Worm (Caenorhabditis elegans) whole organism, L1 larva: Measurements from ENCODE around the gene dct-1.

Source experiments
- C04F5.9 ChIP-seq: sonication (generic microtip); optimal IDR thresholded peaks from 2 replicates; lab custom pipeline; 2016; ENCODE audit warnings: missing genetic modification characterization, missing compliant biosample characterization
- C16A3.4 ChIP-seq: fragments of 150-350 bp; optimal IDR thresholded peaks from 2 replicates; lab custom pipeline; 2014; ENCODE audit warnings: missing biosample characterization, missing genetic modification characterization
- C34B4.2 ChIP-seq: sonication (generic microtip); optimal IDR thresholded peaks from 2 replicates; lab custom pipeline; 2017; ENCODE audit warnings: mild to moderate bottlenecking, missing genetic modification characterization, missing compliant biosample characterization
- F16B12.6 ChIP-seq: fragments of 150-350 bp; optimal IDR thresholded peaks from 2 replicates; lab custom pipeline; 2014; ENCODE audit warnings: missing biosample characterization, missing genetic modification characterization
- Y116A8C.19 ChIP-seq: sonication (generic microtip); optimal IDR thresholded peaks from 2 replicates; lab custom pipeline; 2016; ENCODE audit warnings: missing compliant biosample characterization, missing genetic modification characterization, borderline replicate concordance
- aha-1 ChIP-seq: fragments of 150-350 bp; optimal IDR thresholded peaks from 2 replicates; lab custom pipeline; 2014; ENCODE audit warnings: missing biosample characterization, missing genetic modification characterization
- ama-1 ChIP-seq: fragments of 150-350 bp; optimal IDR thresholded peaks from 2 replicates; lab custom pipeline; 2014
- ceh-63 ChIP-seq: fragments of 200-800 bp; sonication (Bioruptor generic); optimal IDR thresholded peaks from 2 replicates; lab custom pipeline; 2018; ENCODE audit warnings: mild to moderate bottlenecking, missing genetic modification characterization, missing compliant biosample characterization
- ces-1 ChIP-seq: fragments of 150-350 bp; optimal IDR thresholded peaks from 2 replicates; lab custom pipeline; 2014; ENCODE audit warnings: missing biosample characterization, missing genetic modification reagents, missing genetic modification characterization
- dpl-1 ChIP-seq, 3 experiments: fragments of 150-350 bp in 2 of 3; sonication (generic microtip) in 1 of 3; optimal IDR thresholded peaks; 2 replicates each; lab custom pipeline; 2014 to 2017; ENCODE audit warnings: missing biosample characterization in 3 of 3, missing genetic modification characterization in 3 of 3, missing genetic modification reagents in 3 of 3
- efl-1 ChIP-seq, 4 experiments: fragments of 150-350 bp; optimal IDR thresholded peaks in 3 of 4; peaks in 1 of 4; 1 replicate in 1 of 4; 2 replicates in 3 of 4; lab custom pipeline; 2014; ENCODE audit warnings: missing biosample characterization in 2 of 4, missing genetic modification characterization in 2 of 4, missing genetic modification reagents in 2 of 4
- efl-3 ChIP-seq: fragments of 200-800 bp; sonication (Bioruptor generic); optimal IDR thresholded peaks from 2 replicates; lab custom pipeline; 2018; ENCODE audit warnings: mild to moderate bottlenecking, missing genetic modification characterization, missing compliant biosample characterization
- egl-13 ChIP-seq: sonication (generic microtip); optimal IDR thresholded peaks from 2 replicates; lab custom pipeline; 2016; ENCODE audit warnings: missing genotype, missing genetic modification reagents, missing genetic modification characterization, missing compliant biosample characterization
- ets-5 ChIP-seq: fragments of 200-800 bp; sonication (Bioruptor generic); IDR thresholded peaks from 2 replicates; pipeline ENCODE4 v1.3.6; 2022; ENCODE audit warnings: missing genetic modification characterization, missing compliant biosample characterization
- fkh-4 ChIP-seq: sonication (generic microtip); optimal IDR thresholded peaks from 2 replicates; lab custom pipeline; 2016; ENCODE audit warnings: missing compliant biosample characterization, missing genetic modification characterization, borderline replicate concordance
- fos-1 ChIP-seq: fragments of 150-350 bp; optimal IDR thresholded peaks from 2 replicates; lab custom pipeline; 2014; ENCODE audit warnings: missing biosample characterization, missing genetic modification characterization
- grh-1 ChIP-seq: fragments of 200-800 bp; sonication (Bioruptor generic); IDR thresholded peaks from 2 replicates; pipeline ENCODE4 v1.3.6; 2022; ENCODE audit warnings: missing genetic modification reagents, missing genetic modification characterization, missing compliant biosample characterization
- hlh-17 ChIP-seq: fragments of 200-800 bp; sonication (Bioruptor generic); optimal IDR thresholded peaks from 2 replicates; lab custom pipeline; 2018; ENCODE audit warnings: missing genetic modification characterization, mild to moderate bottlenecking, missing compliant biosample characterization, moderate library complexity, borderline replicate concordance
- hlh-4 ChIP-seq: sonication (generic microtip); optimal IDR thresholded peaks from 2 replicates; lab custom pipeline; 2016; ENCODE audit warnings: mild to moderate bottlenecking, missing genetic modification characterization, missing compliant biosample characterization
- irx-1 ChIP-seq: sonication (generic microtip); optimal IDR thresholded peaks from 2 replicates; lab custom pipeline; 2016; ENCODE audit warnings: missing genetic modification characterization, missing compliant biosample characterization
- jun-1 ChIP-seq: fragments of 150-350 bp; optimal IDR thresholded peaks from 2 replicates; lab custom pipeline; 2014; ENCODE audit warnings: missing biosample characterization, missing genetic modification reagents, missing genetic modification characterization
- lin-14 ChIP-seq: fragments of 200-800 bp; sonication (Bioruptor generic); optimal IDR thresholded peaks from 2 replicates; lab custom pipeline; 2018; ENCODE audit warnings: mild to moderate bottlenecking, missing genetic modification characterization, moderate library complexity, missing compliant biosample characterization
- lin-15B ChIP-seq: fragments of 150-350 bp; sonication (generic microtip); optimal IDR thresholded peaks from 3 replicates; lab custom pipeline; 2014; ENCODE audit warnings: missing biosample characterization, missing genetic modification characterization
- lir-3 ChIP-seq: sonication (generic microtip); optimal IDR thresholded peaks from 2 replicates; lab custom pipeline; 2016; ENCODE audit warnings: mild to moderate bottlenecking, missing genetic modification characterization, moderate library complexity, missing compliant biosample characterization; ENCODE audit not compliant: poor library complexity
- lsy-2 ChIP-seq, 2 experiments: fragments of 150-350 bp; optimal IDR thresholded peaks; 2 replicates each; lab custom pipeline; 2014; ENCODE audit warnings: missing biosample characterization in 2 of 2, missing genetic modification characterization in 2 of 2
- mab-9 ChIP-seq: fragments of 200-800 bp; sonication (Bioruptor generic); IDR thresholded peaks from 2 replicates; pipeline ENCODE4 v1.3.6; 2022; ENCODE audit warnings: missing genetic modification reagents, missing genetic modification characterization, missing compliant biosample characterization
- mdl-1 ChIP-seq, 2 experiments: fragments of 150-350 bp; optimal IDR thresholded peaks; 2 replicates each; lab custom pipeline; 2014 to 2017; ENCODE audit warnings: missing biosample characterization in 2 of 2, missing genetic modification characterization in 2 of 2, inconsistent platforms in 1 of 2
- mef-2 ChIP-seq: fragments of 150-350 bp; optimal IDR thresholded peaks from 2 replicates; lab custom pipeline; 2014; ENCODE audit warnings: missing biosample characterization, missing genetic modification characterization
- nhr-237 ChIP-seq: fragments of 150-350 bp; optimal IDR thresholded peaks from 2 replicates; lab custom pipeline; 2014; ENCODE audit warnings: missing biosample characterization, missing genetic modification characterization
- nhr-47 ChIP-seq: sonication (generic microtip); optimal IDR thresholded peaks from 2 replicates; lab custom pipeline; 2016; ENCODE audit warnings: mild to moderate bottlenecking, missing genetic modification characterization, moderate library complexity, missing compliant biosample characterization
- nhr-76 ChIP-seq: sonication (generic microtip); optimal IDR thresholded peaks from 2 replicates; lab custom pipeline; 2017; ENCODE audit warnings: missing biosample characterization, missing genetic modification characterization
- nhr-85 ChIP-seq: sonication (generic microtip); peaks from one replicate; lab custom pipeline; 2016; ENCODE audit warnings: missing genetic modification characterization, inconsistent platforms, missing compliant biosample characterization
- nhr-90 ChIP-seq: sonication (generic microtip); optimal IDR thresholded peaks from 2 replicates; lab custom pipeline; 2016; ENCODE audit warnings: mild to moderate bottlenecking, missing genetic modification characterization, missing compliant biosample characterization; ENCODE audit not compliant: poor library complexity
- pag-3 ChIP-seq: sonication (generic microtip); optimal IDR thresholded peaks from 2 replicates; lab custom pipeline; 2017; ENCODE audit warnings: missing genetic modification characterization, mild to moderate bottlenecking, missing compliant biosample characterization, antibody characterized with exemption, borderline replicate concordance; ENCODE audit not compliant: insufficient read depth
- pax-3 ChIP-seq: fragments of 200-800 bp; sonication (Bioruptor generic); optimal IDR thresholded peaks from 2 replicates; lab custom pipeline; 2018; ENCODE audit warnings: mild to moderate bottlenecking, missing genetic modification characterization, moderate library complexity, missing compliant biosample characterization
- pqm-1 ChIP-seq: sonication (generic microtip); optimal IDR thresholded peaks from 3 replicates; lab custom pipeline; 2017; ENCODE audit warnings: missing biosample characterization, missing genetic modification characterization
- rnt-1 ChIP-seq: sonication (generic microtip); optimal IDR thresholded peaks from 2 replicates; lab custom pipeline; 2016; ENCODE audit warnings: mild to moderate bottlenecking, missing genetic modification characterization, moderate library complexity, missing compliant biosample characterization
- snpc-4 ChIP-seq: fragments of 150-350 bp; optimal IDR thresholded peaks from 2 replicates; lab custom pipeline; 2014; ENCODE audit warnings: missing biosample characterization, missing genetic modification characterization
- sox-4 ChIP-seq: sonication (generic microtip); optimal IDR thresholded peaks from 2 replicates; lab custom pipeline; 2016; ENCODE audit warnings: missing genetic modification characterization, missing compliant biosample characterization
- sptf-1 ChIP-seq: fragments of 150-350 bp; optimal IDR thresholded peaks from 2 replicates; lab custom pipeline; 2014; ENCODE audit warnings: missing biosample characterization, missing genetic modification characterization
- sup-37 ChIP-seq: fragments of 200-800 bp; sonication (Bioruptor generic); optimal IDR thresholded peaks from 2 replicates; lab custom pipeline; 2018; ENCODE audit warnings: mild to moderate bottlenecking, missing genetic modification characterization, missing compliant biosample characterization
- tlp-1 ChIP-seq: fragments of 150-350 bp; optimal IDR thresholded peaks from 2 replicates; lab custom pipeline; 2014; ENCODE audit warnings: missing biosample characterization, missing genetic modification characterization
- unc-130 ChIP-seq: fragments of 150-350 bp; optimal IDR thresholded peaks from 2 replicates; lab custom pipeline; 2017; ENCODE audit warnings: missing biosample characterization, missing genetic modification characterization, inconsistent platforms
- unc-30 ChIP-seq: sonication (generic microtip); optimal IDR thresholded peaks from 2 replicates; lab custom pipeline; 2017; ENCODE audit warnings: missing biosample characterization, missing genetic modification characterization
- unc-86 ChIP-seq: sonication (generic microtip); optimal IDR thresholded peaks from 2 replicates; lab custom pipeline; 2016; ENCODE audit warnings: missing genetic modification characterization, missing compliant biosample characterization
- zag-1 ChIP-seq: fragments of 150-350 bp; optimal IDR thresholded peaks from 2 replicates; lab custom pipeline; 2014; ENCODE audit warnings: missing biosample characterization, missing genetic modification characterization
- zip-4 ChIP-seq: fragments of 200-800 bp; sonication (Bioruptor generic); optimal IDR thresholded peaks from 2 replicates; lab custom pipeline; 2018; ENCODE audit warnings: mild to moderate bottlenecking, missing genetic modification characterization, moderate library complexity, missing compliant biosample characterization

Gene dct-1

DNA sequence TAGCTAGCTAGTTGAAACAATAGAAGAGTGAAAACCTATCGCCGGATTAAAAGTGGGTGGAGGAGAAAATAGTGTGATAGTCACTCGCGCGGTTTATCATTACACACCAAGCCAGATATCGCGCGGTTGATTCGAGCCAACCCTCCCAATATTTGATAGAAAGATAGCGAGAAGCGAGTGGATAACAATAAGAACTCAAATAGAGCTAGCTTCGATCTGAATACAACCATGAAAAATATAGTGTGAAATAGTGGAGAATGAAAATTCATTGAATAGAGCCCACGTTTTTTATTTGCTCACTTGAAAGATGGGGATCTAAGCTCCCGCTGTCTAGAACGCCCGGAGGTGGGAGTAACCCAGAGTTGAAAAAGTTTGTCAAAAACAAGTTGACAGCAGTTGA lies 9.2 kb upstream of the dct-1 start, which contains the start of gene tnt-3:
Gene tnt-3 (minus strand): TSS at position 101 of the 400 bp plus-strand sequence.
- no peak for TF ChIP-seq irx-1
- TF ChIP-seq F16B12.6 (tag; lab: Kevin White, UChicago), result no peak
- no peak for TF ChIP-seq C16A3.4 (tag; lab: Kevin White, UChicago)
- TF ChIP-seq ceh-63 (GFP tag; lab: Kevin White, UChicago), result no peak
- no peak for TF ChIP-seq dpl-1 (GFP tag; optimal IDR thresholded peaks at IDR 0.05; lab: Kevin White, UChicago)
- TF ChIP-seq lin-15B (tag; lab: Kevin White, UChicago), result no peak
- no peak for TF ChIP-seq hlh-4 (tag; lab: Kevin White, UChicago)
- no peak for TF ChIP-seq sup-37
- TF ChIP-seq mab-9 (GFP tag; lab: Robert Waterston, UW), result no peak
- no peak for TF ChIP-seq zip-4 (GFP tag; lab: Kevin White, UChicago)
- TF ChIP-seq grh-1 (GFP tag; lab: Robert Waterston, UW), result no peak
- no peak for TF ChIP-seq fkh-4
- no peak for TF ChIP-seq aha-1 (tag; lab: Kevin White, UChicago)
- TF ChIP-seq nhr-47 (tag; lab: Kevin White, UChicago), result no peak
- no peak for TF ChIP-seq pax-3 (tag; lab: Kevin White, UChicago)
- TF ChIP-seq pag-3 (tag; lab: Kevin White, UChicago), result no peak
- no peak for TF ChIP-seq ces-1 (GFP tag; lab: Kevin White, UChicago)
- TF ChIP-seq unc-30 (tag; lab: Kevin White, UChicago), result no peak

DNA sequence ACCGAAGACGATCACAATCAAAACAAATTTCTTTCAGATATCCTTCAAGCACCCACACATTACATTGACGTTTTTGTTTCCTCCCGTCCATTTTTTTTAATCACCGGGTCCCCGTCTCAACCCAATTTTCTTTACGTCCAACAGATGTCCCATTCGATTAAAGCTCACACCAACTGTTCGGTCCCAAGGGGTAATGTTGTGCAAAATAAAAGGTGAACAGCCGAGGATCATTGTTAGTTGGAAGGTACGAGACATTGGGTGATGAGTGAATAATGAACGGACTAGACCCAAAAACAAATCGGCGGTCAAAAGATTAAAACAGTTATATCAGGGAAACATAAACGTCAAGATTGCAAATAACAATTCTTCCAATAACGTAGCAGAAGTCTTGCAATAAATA lies 8.7 kb upstream of the dct-1 start:
- TF ChIP-seq lin-14 (GFP tag; lab: Kevin White, UChicago) (peak; percentile 46), unc-130 (tag; lab: Kevin White, UChicago) (no peak), rnt-1 (tag; lab: Kevin White, UChicago) (peak; percentile 45)

DNA sequence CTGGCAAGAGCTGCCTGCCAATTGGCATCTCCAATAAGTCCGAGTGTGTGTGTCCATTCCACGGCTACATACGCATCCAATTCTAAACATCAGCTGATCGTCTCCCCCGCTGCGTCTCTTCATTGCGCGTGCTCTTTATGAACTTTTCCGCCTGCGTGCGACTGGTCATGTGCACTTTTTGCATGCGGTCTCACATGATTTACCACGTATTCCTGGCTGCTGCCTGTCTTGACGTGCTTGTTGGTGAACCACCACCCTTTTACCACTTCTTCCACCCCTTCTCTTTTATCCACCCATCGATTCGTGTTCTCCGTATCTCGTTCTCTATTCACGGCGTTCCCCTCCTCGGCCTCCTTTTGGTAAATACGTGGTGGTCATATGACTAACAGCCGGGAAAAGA lies 2.6 kb upstream of the dct-1 start:
- TF ChIP-seq dpl-1 (GFP tag; optimal IDR thresholded peaks at IDR 0.05; lab: Kevin White, UChicago) (peak; percentile 41 to 52 (median 44)), efl-1 (optimal IDR thresholded peaks at IDR 0.05; lab: Kevin White, UChicago) (peak; percentile 66 to 83), efl-1 (GFP tag; optimal IDR thresholded peaks at IDR 0.05 in 1 of 2; lab: Kevin White, UChicago) (peak; percentile 66 to 94), jun-1 (tag; lab: Kevin White, UChicago) (peak; percentile 82), nhr-85 (tag; lab: Kevin White, UChicago) (peak; percentile 93), ama-1 (lab: Kevin White, UChicago) (no peak), nhr-90 (tag; lab: Kevin White, UChicago) (peak; percentile 75), tlp-1 (tag; lab: Kevin White, UChicago) (no peak), C04F5.9 (tag; lab: Kevin White, UChicago) (peak; percentile 44), fkh-4 (peak; percentile 41), nhr-237 (tag; lab: Kevin White, UChicago) (no peak), unc-86 (tag; lab: Kevin White, UChicago) (peak; percentile 97), aha-1 (tag; lab: Kevin White, UChicago) (peak; percentile 65), fos-1 (tag; lab: Kevin White, UChicago) (peak; percentile 48), ceh-63 (GFP tag; lab: Kevin White, UChicago) (no peak), mdl-1 (tag; optimal IDR thresholded peaks at IDR 0.05; lab: Kevin White, UChicago) (peak in 1 of 2 experiments; percentile 97), zag-1 (tag; lab: Kevin White, UChicago) (no peak), pqm-1 (tag; lab: Kevin White, UChicago) (no peak), lin-15B (tag; lab: Kevin White, UChicago) (no peak), sox-4 (tag; lab: Kevin White, UChicago) (peak; percentile 88), mef-2 (tag; lab: Kevin White, UChicago) (peak; percentile 18), C34B4.2 (tag; lab: Kevin White, UChicago) (no peak), sptf-1 (no peak), lir-3 (tag; lab: Kevin White, UChicago) (peak; percentile 70), nhr-76 (tag; lab: Kevin White, UChicago) (no peak), egl-13 (peak; percentile 92), hlh-17 (no peak), lin-14 (GFP tag; lab: Kevin White, UChicago) (peak; percentile 98), ets-5 (GFP tag; lab: Robert Waterston, UW) (no peak), unc-130 (tag; lab: Kevin White, UChicago) (peak; percentile 61), F16B12.6 (tag; lab: Kevin White, UChicago) (peak; percentile 9), Y116A8C.19 (tag; lab: Kevin White, UChicago) (no peak), efl-3 (GFP tag; lab: Kevin White, UChicago) (no peak), C16A3.4 (tag; lab: Kevin White, UChicago) (peak; percentile 56), snpc-4 (tag; lab: Kevin White, UChicago) (peak; percentile 71), lsy-2 (tag; optimal IDR thresholded peaks at IDR 0.05; lab: Kevin White, UChicago) (peak; percentile 83)
